Worm (Caenorhabditis elegans) whole organism, late embryonic: ENCODE measurements around the gene F43G6.16.
A peak's percentile ranks its signal among the peaks of the same experiment; 100 is the strongest.

ENCODE experiments used
- C08G9.2 ChIP-seq: sonication (generic microtip); optimal IDR thresholded peaks from 2 replicates; lab custom pipeline; 2016; ENCODE audit warnings: mild to moderate bottlenecking, missing genetic modification characterization, moderate library complexity, missing compliant biosample characterization
- C38D4.7 ChIP-seq: fragments of 200-800 bp; sonication (Bioruptor generic); optimal IDR thresholded peaks from 2 replicates; lab custom pipeline; 2018; ENCODE audit warnings: mild to moderate bottlenecking, missing genetic modification characterization, moderate library complexity, missing compliant biosample characterization
- T23F11.4 ChIP-seq: fragments of 200-800 bp; sonication (Bioruptor generic); optimal IDR thresholded peaks from 2 replicates; lab custom pipeline; 2018; ENCODE audit warnings: mild to moderate bottlenecking, missing genetic modification characterization, missing compliant biosample characterization
- ama-1 ChIP-seq: fragments of 150-350 bp; optimal IDR thresholded peaks from 2 replicates; lab custom pipeline; 2014
- ceh-14 ChIP-seq: sonication (generic microtip); optimal IDR thresholded peaks from 2 replicates; lab custom pipeline; 2016; ENCODE audit warnings: missing genotype, missing genetic modification characterization, missing compliant biosample characterization
- ceh-18 ChIP-seq: sonication (generic microtip); optimal IDR thresholded peaks from 2 replicates; lab custom pipeline; 2016; ENCODE audit warnings: missing genetic modification characterization, missing compliant biosample characterization
- ceh-19 ChIP-seq: fragments of 200-800 bp; sonication (Bioruptor generic); optimal IDR thresholded peaks from 2 replicates; lab custom pipeline; 2018; ENCODE audit warnings: mild to moderate bottlenecking, missing genetic modification characterization, missing compliant biosample characterization
- ceh-22 ChIP-seq: sonication (generic microtip); optimal IDR thresholded peaks from 2 replicates; lab custom pipeline; 2017; ENCODE audit warnings: missing biosample characterization, missing genetic modification characterization
- ceh-31 ChIP-seq: sonication (generic microtip); optimal IDR thresholded peaks from 2 replicates; lab custom pipeline; 2016; ENCODE audit warnings: missing genetic modification characterization, missing compliant biosample characterization
- ceh-45 ChIP-seq: fragments of 200-800 bp; sonication (Bioruptor generic); IDR thresholded peaks from 2 replicates; pipeline ENCODE4 v1.3.6; 2022; ENCODE audit warnings: missing genetic modification reagents, missing genetic modification characterization, missing compliant biosample characterization
- ceh-6 ChIP-seq: fragments of 200-800 bp; sonication (Bioruptor generic); optimal IDR thresholded peaks from 2 replicates; lab custom pipeline; 2018; ENCODE audit warnings: mild to moderate bottlenecking, missing genetic modification characterization, missing compliant biosample characterization
- dmd-4 ChIP-seq: sonication (generic microtip); optimal IDR thresholded peaks from 2 replicates; lab custom pipeline; 2016; ENCODE audit warnings: borderline replicate concordance, missing genetic modification characterization, missing compliant biosample characterization
- dve-1 ChIP-seq: sonication (generic microtip); optimal IDR thresholded peaks from 2 replicates; lab custom pipeline; 2017; ENCODE audit warnings: antibody characterized with exemption, mild to moderate bottlenecking, missing genetic modification characterization, missing compliant biosample characterization
- elt-2 ChIP-seq: sonication (generic microtip); optimal IDR thresholded peaks from 2 replicates; lab custom pipeline; 2016; ENCODE audit warnings: missing genetic modification reagents, missing genetic modification characterization, missing compliant biosample characterization
- ets-4 ChIP-seq: sonication (generic microtip); optimal IDR thresholded peaks from 2 replicates; lab custom pipeline; 2016; ENCODE audit warnings: missing genetic modification characterization, missing compliant biosample characterization
- eyg-1 ChIP-seq: sonication (generic microtip); optimal IDR thresholded peaks from 2 replicates; lab custom pipeline; 2016; ENCODE audit warnings: missing genotype, missing genetic modification characterization, missing compliant biosample characterization
- fax-1 ChIP-seq: sonication (generic microtip); optimal IDR thresholded peaks from 2 replicates; lab custom pipeline; 2016; ENCODE audit warnings: missing genotype, missing genetic modification characterization, missing compliant biosample characterization
- fkh-10 ChIP-seq: fragments of 150-350 bp; optimal IDR thresholded peaks from 2 replicates; lab custom pipeline; 2014; ENCODE audit warnings: missing biosample characterization, missing genetic modification reagents, missing genetic modification characterization
- fkh-6 ChIP-seq: sonication (generic microtip); optimal IDR thresholded peaks from 2 replicates; lab custom pipeline; 2016; ENCODE audit warnings: missing genetic modification characterization, missing compliant biosample characterization
- gmeb-2 ChIP-seq: sonication (generic microtip); optimal IDR thresholded peaks from 2 replicates; lab custom pipeline; 2016; ENCODE audit warnings: missing genetic modification characterization, inconsistent platforms, missing compliant biosample characterization
- hlh-13 ChIP-seq: fragments of 200-800 bp; sonication (Bioruptor generic); optimal IDR thresholded peaks from 2 replicates; lab custom pipeline; 2018; ENCODE audit warnings: mild to moderate bottlenecking, missing genetic modification characterization, missing compliant biosample characterization
- hlh-15 ChIP-seq: sonication (generic microtip); optimal IDR thresholded peaks from 2 replicates; lab custom pipeline; 2016; ENCODE audit warnings: missing genetic modification characterization, missing compliant biosample characterization
- hlh-30 ChIP-seq: sonication (generic microtip); optimal IDR thresholded peaks from 2 replicates; lab custom pipeline; 2017; ENCODE audit warnings: antibody characterized with exemption, missing genetic modification characterization, missing compliant biosample characterization; ENCODE audit not compliant: insufficient read depth
- hlh-6 ChIP-seq: sonication (generic microtip); optimal IDR thresholded peaks from 2 replicates; lab custom pipeline; 2016; ENCODE audit warnings: missing genotype, missing genetic modification characterization, missing compliant biosample characterization
- hlh-8 ChIP-seq: sonication (generic microtip); optimal IDR thresholded peaks from 2 replicates; lab custom pipeline; 2016; ENCODE audit warnings: missing genotype, missing genetic modification characterization, missing compliant biosample characterization
- lin-11 ChIP-seq: fragments of 200-800 bp; sonication (Bioruptor generic); optimal IDR thresholded peaks from 2 replicates; lab custom pipeline; 2018; ENCODE audit warnings: mild to moderate bottlenecking, missing genetic modification characterization, missing compliant biosample characterization
- madf-2 ChIP-seq: sonication (generic microtip); optimal IDR thresholded peaks from 2 replicates; lab custom pipeline; 2017; ENCODE audit warnings: missing genetic modification characterization, missing compliant biosample characterization
- nfya-1 ChIP-seq: sonication (generic microtip); optimal IDR thresholded peaks from 2 replicates; lab custom pipeline; 2017; ENCODE audit warnings: missing genetic modification characterization, mild to moderate bottlenecking, missing compliant biosample characterization, antibody characterized with exemption, moderate library complexity
- nhr-11 ChIP-seq: fragments of 150-350 bp; optimal IDR thresholded peaks from 2 replicates; lab custom pipeline; 2014; ENCODE audit warnings: missing biosample characterization, missing genetic modification characterization
- odd-2 ChIP-seq: sonication (generic microtip); optimal IDR thresholded peaks from 2 replicates; lab custom pipeline; 2017; ENCODE audit warnings: antibody characterized with exemption, mild to moderate bottlenecking, missing genetic modification characterization, missing compliant biosample characterization
- pag-3 ChIP-seq: sonication (generic microtip); optimal IDR thresholded peaks from 2 replicates; lab custom pipeline; 2016; ENCODE audit warnings: missing compliant biosample characterization, missing genetic modification characterization, borderline replicate concordance
- pax-1 ChIP-seq: fragments of 150-350 bp; optimal IDR thresholded peaks from 2 replicates; lab custom pipeline; 2014; ENCODE audit warnings: missing biosample characterization, missing genetic modification characterization
- pha-4 ChIP-seq: fragments of 150-350 bp; optimal IDR thresholded peaks from 2 replicates; lab custom pipeline; 2018; ENCODE audit warnings: missing biosample characterization, missing genetic modification reagents, missing genetic modification characterization
- ref-2 ChIP-seq: sonication (generic microtip); optimal IDR thresholded peaks from 2 replicates; lab custom pipeline; 2016; ENCODE audit warnings: missing genetic modification characterization, missing compliant biosample characterization
- rnt-1 ChIP-seq: sonication (generic microtip); optimal IDR thresholded peaks from 2 replicates; lab custom pipeline; 2016; ENCODE audit warnings: missing genetic modification characterization, missing compliant biosample characterization
- sdc-2 ChIP-seq: sonication (generic microtip); optimal IDR thresholded peaks from 2 replicates; lab custom pipeline; 2016; ENCODE audit warnings: missing genotype, missing genetic modification characterization, missing compliant biosample characterization
- tbx-2 ChIP-seq: sonication (generic microtip); optimal IDR thresholded peaks from 2 replicates; lab custom pipeline; 2016; ENCODE audit warnings: missing genetic modification characterization, missing compliant biosample characterization
- tbx-7 ChIP-seq: sonication (generic microtip); optimal IDR thresholded peaks from 2 replicates; lab custom pipeline; 2016; ENCODE audit warnings: missing genotype, missing genetic modification characterization, missing compliant biosample characterization
- ttx-3 ChIP-seq: sonication (generic microtip); optimal IDR thresholded peaks from 2 replicates; lab custom pipeline; 2016; ENCODE audit warnings: missing genetic modification reagents, missing genetic modification characterization, missing compliant biosample characterization
- unc-3 ChIP-seq, 2 experiments: fragments of 200-800 bp in 1 of 2; sonication (Bioruptor generic) in 1 of 2; sonication (generic microtip) in 1 of 2; conservative IDR thresholded peaks in 1 of 2; optimal IDR thresholded peaks in 1 of 2; 2 replicates each; pipeline versions ENCODE4 v1.3.6 to Lab custom; 2016 to 2022; ENCODE audit warnings: missing compliant biosample characterization in 2 of 2, missing genetic modification characterization in 2 of 2, missing genetic modification reagents in 1 of 2
- zip-5 ChIP-seq: sonication (generic microtip); optimal IDR thresholded peaks from 2 replicates; lab custom pipeline; 2016; ENCODE audit warnings: missing genetic modification characterization, missing compliant biosample characterization
- ztf-16 ChIP-seq: sonication (generic microtip); optimal IDR thresholded peaks from 2 replicates; lab custom pipeline; 2017; ENCODE audit warnings: missing genetic modification characterization, missing compliant biosample characterization

Gene F43G6.16

ce11 chrII:11749490-11750172, 32.8 kb downstream of the F43G6.16 start (continued):
- TF ChIP-seq hlh-30 (tag; lab: Kevin White, UChicago) (peak; percentile 68), ceh-45 (GFP tag; lab: Robert Waterston, UW) (no peak; the same call in 1 of the 2 replicates), hlh-15 (tag; lab: Kevin White, UChicago) (no peak), madf-2 (no peak), dve-1 (tag; lab: Kevin White, UChicago) (peak; percentile 77), pha-4 (no peak), pax-1 (tag; lab: Kevin White, UChicago) (no peak), fkh-10 (no peak), C38D4.7 (GFP tag; lab: Kevin White, UChicago) (no peak), eyg-1 (tag; lab: Kevin White, UChicago) (peak; percentile 37), elt-2 (tag; lab: Kevin White, UChicago) (peak; percentile 35), unc-3 (GFP tag; conservative IDR thresholded peaks at IDR 0.05; lab: Robert Waterston, UW) (no peak), unc-3 (tag; optimal IDR thresholded peaks at IDR 0.05; lab: Kevin White, UChicago) (peak; percentile 70), ref-2 (tag; lab: Kevin White, UChicago) (peak; percentile 89), fax-1 (tag; lab: Kevin White, UChicago) (peak; percentile 48), zip-5 (peak; percentile 1), ceh-18 (peak; percentile 99), ama-1 (lab: Kevin White, UChicago) (no peak), ceh-22 (tag; lab: Kevin White, UChicago) (peak; percentile 53), tbx-2 (tag; lab: Kevin White, UChicago) (peak; percentile 90), C08G9.2 (tag; lab: Kevin White, UChicago) (peak; percentile 55), ceh-6 (GFP tag; lab: Kevin White, UChicago) (peak; percentile 25)
- TF ChIP-seq, all 69 proteins: peak for 45

DNA sequence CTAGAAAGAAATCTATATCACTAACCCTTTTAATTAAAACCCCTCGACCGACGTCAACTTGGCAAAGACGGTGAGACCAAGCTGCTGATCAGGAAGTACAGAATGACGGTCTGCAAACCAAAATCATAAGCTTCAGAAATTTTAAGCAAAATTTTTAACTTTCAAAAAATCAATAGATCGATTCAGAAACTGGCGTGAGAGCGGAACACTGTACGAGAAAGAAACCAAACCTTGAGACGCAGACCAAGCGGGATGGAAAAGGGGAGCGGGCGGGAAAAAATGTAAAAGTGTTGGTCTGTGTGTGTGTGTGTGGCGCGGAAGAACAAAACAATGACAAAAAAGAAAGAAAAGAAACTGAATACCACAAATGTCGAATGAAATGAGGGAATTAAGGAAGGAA, 33.9 kb downstream of the F43G6.16 start, which contains the start of the genes F44E5.17 and gpb-1:
F44E5.17 (minus strand) TSS at position 101 of the 400 bp plus-strand sequence.
gpb-1 (minus strand) TSS at position 118 of the 400 bp plus-strand sequence.
- no peak for TF ChIP-seq zip-5
- no peak for TF ChIP-seq odd-2 (tag; lab: Kevin White, UChicago)
- no peak for TF ChIP-seq ceh-18
- no peak for TF ChIP-seq sdc-2 (tag; lab: Kevin White, UChicago)
- TF ChIP-seq hlh-6, result no peak
- TF ChIP-seq ceh-19 (GFP tag; lab: Kevin White, UChicago), result no peak
- no peak for TF ChIP-seq ztf-16 (tag; lab: Kevin White, UChicago)
- TF ChIP-seq hlh-8 (tag; lab: Kevin White, UChicago), result no peak
- no peak for TF ChIP-seq tbx-7 (tag; lab: Kevin White, UChicago)

DNA sequence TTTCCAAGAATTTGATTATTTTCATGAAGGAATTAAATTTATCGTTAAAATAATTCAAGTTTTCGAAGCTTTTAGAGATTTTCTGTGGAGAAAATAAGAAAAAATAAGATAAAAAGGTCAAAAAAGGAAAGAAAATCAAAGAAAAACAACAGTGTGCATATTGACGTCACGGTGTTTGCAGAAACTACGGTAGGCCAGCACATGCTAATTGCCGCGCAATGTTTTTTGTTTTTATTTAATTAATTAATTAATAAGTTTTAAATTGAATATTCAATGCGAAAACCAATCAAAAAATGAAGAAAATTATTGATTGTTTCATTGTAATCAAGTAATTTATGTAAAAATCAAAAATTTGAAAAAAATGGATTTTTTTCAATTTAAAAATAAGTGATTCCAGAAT, 34.5 kb downstream of the F43G6.16 start:
- TF ChIP-seq odd-2 (tag; lab: Kevin White, UChicago), result no peak
- peak; percentile 18 for TF ChIP-seq nfya-1 (tag; lab: Kevin White, UChicago)

DNA sequence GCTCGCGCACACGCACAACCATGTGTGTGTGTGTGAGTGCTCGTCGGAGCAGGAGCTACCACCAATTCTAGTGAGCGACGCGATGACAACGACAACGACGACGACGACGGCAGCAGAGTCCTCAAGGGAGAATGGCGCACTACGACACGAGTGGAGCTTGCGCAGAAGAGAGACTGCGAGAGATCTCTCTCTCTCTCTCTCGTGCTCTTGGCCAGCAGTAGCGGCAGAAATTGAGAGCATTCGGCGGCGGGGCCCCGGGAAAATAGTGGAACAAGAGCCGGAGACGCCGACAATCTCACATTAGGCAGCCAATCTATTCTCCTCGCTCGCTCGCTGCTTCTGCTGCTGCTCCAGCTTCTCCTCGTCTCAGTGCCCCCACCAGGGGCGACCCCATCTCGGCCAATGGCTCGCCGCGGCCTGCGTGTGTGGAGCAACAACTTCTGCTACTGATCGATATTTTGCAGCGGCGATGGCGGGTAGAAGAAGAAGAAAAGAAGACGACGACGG, 35.6 kb downstream of the F43G6.16 start:
- TF ChIP-seq fkh-6, result peak; percentile 49
- TF ChIP-seq ets-4 (tag; lab: Kevin White, UChicago), result peak; percentile 44
- TF ChIP-seq pha-4, result no peak
- peak; percentile 89 for TF ChIP-seq ceh-31 (tag; lab: Kevin White, UChicago)
- TF ChIP-seq C38D4.7 (GFP tag; lab: Kevin White, UChicago), result peak; percentile 43
- peak; percentile 44 for TF ChIP-seq rnt-1
- TF ChIP-seq elt-2 (tag; lab: Kevin White, UChicago), result no peak
- peak; percentile 26 for TF ChIP-seq ama-1 (lab: Kevin White, UChicago)
- TF ChIP-seq nhr-11 (tag; lab: Kevin White, UChicago), result no peak
- TF ChIP-seq tbx-2 (tag; lab: Kevin White, UChicago), result peak; percentile 80
- TF ChIP-seq lin-11 (tag; lab: Kevin White, UChicago), result no peak
- TF ChIP-seq ceh-18, result peak; percentile 91
- no peak for TF ChIP-seq ztf-16 (tag; lab: Kevin White, UChicago)
- no peak for TF ChIP-seq T23F11.4
- peak; percentile 26 for TF ChIP-seq gmeb-2 (tag; lab: Kevin White, UChicago)
- TF ChIP-seq dmd-4 (tag; lab: Kevin White, UChicago), result peak; percentile 48
- peak; percentile 87 for TF ChIP-seq ceh-14
- peak; percentile 64 for TF ChIP-seq hlh-30 (tag; lab: Kevin White, UChicago)
- no peak for TF ChIP-seq eyg-1 (tag; lab: Kevin White, UChicago)
- TF ChIP-seq C08G9.2 (tag; lab: Kevin White, UChicago), result peak; percentile 66
- peak; percentile 74 for TF ChIP-seq ceh-19 (GFP tag; lab: Kevin White, UChicago)
- peak; percentile 18 for TF ChIP-seq fax-1 (tag; lab: Kevin White, UChicago)
- no peak for TF ChIP-seq pag-3 (tag; lab: Kevin White, UChicago)
- TF ChIP-seq ttx-3 (tag; lab: Kevin White, UChicago), result peak; percentile 20
- peak; percentile 94 for TF ChIP-seq nfya-1 (tag; lab: Kevin White, UChicago)
- no peak for TF ChIP-seq hlh-13 (GFP tag; lab: Kevin White, UChicago)
